Worm (Caenorhabditis elegans): Measurements from ENCODE around the gene iff-2.

The iff-2 gene

ce11 chrII:8569038-8569977, 8.1 kb upstream of the iff-2 start, which contains the start of the genes col-38 and rpl-5 (continued):
- TF ChIP-seq F33H1.4 (GFP tag; IDR thresholded peaks at IDR 0.05), result peak; percentile 79
- peak; percentile 56 for TF ChIP-seq lin-40 (tag; optimal IDR thresholded peaks at IDR 0.05)
- TF ChIP-seq T26A5.8 (tag; optimal IDR thresholded peaks at IDR 0.05), result no peak
- TF ChIP-seq pha-4 (tag; optimal IDR thresholded peaks at IDR 0.05), result peak; percentile 57
- peak; percentile 43 for TF ChIP-seq xnd-1 (tag; optimal IDR thresholded peaks at IDR 0.05)
- TF ChIP-seq F49E8.2 (tag; optimal IDR thresholded peaks at IDR 0.05; ENCODE audit: insufficient read depth), result peak; percentile 68
- no peak for TF ChIP-seq aptf-2 (GFP tag; conservative IDR thresholded peaks at IDR 0.05)
- no peak for TF ChIP-seq hlh-12 (tag; optimal IDR thresholded peaks at IDR 0.05)
- TF ChIP-seq nhr-90 (tag; optimal IDR thresholded peaks at IDR 0.05), result peak; percentile 31
- TF ChIP-seq madf-3 (GFP tag; IDR thresholded peaks at IDR 0.05), result peak; percentile 39; the same call in 1 of the 2 replicates
- TF ChIP-seq snpc-1.1 (tag; optimal IDR thresholded peaks at IDR 0.05; ENCODE audit: insufficient read depth), result peak; percentile 69
- peak; percentile 83 for TF ChIP-seq dox-1 (GFP tag; IDR thresholded peaks at IDR 0.05)
- TF ChIP-seq madf-8 (GFP tag; conservative IDR thresholded peaks at IDR 0.05), result peak; percentile 65
- TF ChIP-seq attf-3 (GFP tag; conservative IDR thresholded peaks at IDR 0.05), result peak; percentile 64
- TF ChIP-seq attf-5 (GFP tag; optimal IDR thresholded peaks at IDR 0.05), result peak; percentile 94
- peak; percentile 83 for TF ChIP-seq ceh-27 (GFP tag; optimal IDR thresholded peaks at IDR 0.05)
- TF ChIP-seq D2030.7 (GFP tag; IDR thresholded peaks at IDR 0.05), result peak; percentile 71
- peak; percentile 30 for TF ChIP-seq madf-10 (tag; optimal IDR thresholded peaks at IDR 0.05)
- peak; percentile 36; the same call in 1 of the 2 replicates for TF ChIP-seq hsf-1 (GFP tag; IDR thresholded peaks at IDR 0.05)
- TF ChIP-seq dpl-1 (GFP tag; optimal IDR thresholded peaks at IDR 0.05), result peak; percentile 87
- peak; percentile 69 to 83 for TF ChIP-seq let-607 (tag; optimal IDR thresholded peaks at IDR 0.05)
- TF ChIP-seq unc-62 (GFP tag; optimal IDR thresholded peaks at IDR 0.05), result no peak
- TF ChIP-seq ekl-4 (GFP tag; IDR thresholded peaks at IDR 0.05), result peak; percentile 81
- no peak for TF ChIP-seq rec-8 (tag; optimal IDR thresholded peaks at IDR 0.05)
- no peak for TF ChIP-seq lin-26 (GFP tag; IDR thresholded peaks at IDR 0.05)
- peak; percentile 43 for TF ChIP-seq ztf-18 (tag; optimal IDR thresholded peaks at IDR 0.05)

ce11 chrII:8568234-8568969, 7.2 kb upstream of the iff-2 start:
- TF ChIP-seq mes-4 (tag; optimal IDR thresholded peaks at IDR 0.05), result no peak
- no peak for TF ChIP-seq dpl-1 (GFP tag; optimal IDR thresholded peaks at IDR 0.05)
- peak; percentile 56 for TF ChIP-seq zfh-2 (GFP tag; conservative IDR thresholded peaks at IDR 0.05)
- peak; percentile 36 for TF ChIP-seq ceh-79 (tag; optimal IDR thresholded peaks at IDR 0.05)
- 0 out of 2 replicates have a peak, but pooled peaks have one; percentile 41 for TF ChIP-seq madf-3 (GFP tag; IDR thresholded peaks at IDR 0.05)
- TF ChIP-seq dox-1 (GFP tag; IDR thresholded peaks at IDR 0.05), result 0 out of 2 replicates have a peak, but pooled peaks have one; percentile 43
- TF ChIP-seq attf-3 (GFP tag; conservative IDR thresholded peaks at IDR 0.05), result 0 out of 2 replicates have a peak, but pooled peaks have one; percentile 13
- TF ChIP-seq mxl-1 (tag; optimal IDR thresholded peaks at IDR 0.05), result no peak

- TF ChIP-seq ets-4 (GFP tag; optimal IDR thresholded peaks at IDR 0.05), result peak; percentile 7
- TF ChIP-seq unc-62 (GFP tag; optimal IDR thresholded peaks at IDR 0.05), result peak; percentile 66
- peak; percentile 93 for TF ChIP-seq nhr-80 (tag; optimal IDR thresholded peaks at IDR 0.05)
- TF ChIP-seq F39B2.1 (GFP tag; IDR thresholded peaks at IDR 0.05), result no peak
- no peak for TF ChIP-seq zim-3 (tag; optimal IDR thresholded peaks at IDR 0.05)
- TF ChIP-seq mcd-1 (GFP tag; IDR thresholded peaks at IDR 0.05), result 0 out of 2 replicates have a peak, but pooled peaks have one; percentile 19
- peak; percentile 12 for TF ChIP-seq madf-10 (tag; optimal IDR thresholded peaks at IDR 0.05)
- no peak for TF ChIP-seq F57C9.4 (tag; optimal IDR thresholded peaks at IDR 0.05)
- TF ChIP-seq dox-1 (GFP tag; IDR thresholded peaks at IDR 0.05), result 0 out of 2 replicates have a peak, but pooled peaks have one; percentile 32
- peak; percentile 57 for TF ChIP-seq attf-5 (GFP tag; optimal IDR thresholded peaks at IDR 0.05)
- peak; percentile 44; the same call in 1 of the 2 replicates for TF ChIP-seq hmg-1.2 (GFP tag; IDR thresholded peaks at IDR 0.05)
- TF ChIP-seq let-607 (tag; optimal IDR thresholded peaks at IDR 0.05), result peak in 1 of 2 experiments; percentile 74
- TF ChIP-seq cebp-1 (GFP tag; IDR thresholded peaks at IDR 0.05), result no peak; the same call in 1 of the 2 replicates
- TF ChIP-seq cebp-1 (tag; optimal IDR thresholded peaks at IDR 0.05), result peak; percentile 47
These were observed 5.7 kb upstream of the iff-2 start, which contains the start of gene F54C9.3 for ce11 chrII:8566806-8567266. F54C9.3 (minus strand) TSS chrII:8566856.
